Worm (Caenorhabditis elegans): Measurements from ENCODE around the gene C06H5.8.
"Not testable (repeated sequence)": the region's sequence is repeated elsewhere in the genome, so short reads cannot be mapped to it uniquely, and the experiment has no call there.

The C06H5.8 gene

ce11 chrV:17924095-17925000, 5.5 kb downstream of the C06H5.8 start, which contains the start of gene usp-50:
Gene usp-50, plus strand, starts transcription at chrV:17924916.
- TF ChIP-seq W03F9.2, dao-5, him-1 (tag; optimal IDR thresholded peaks at IDR 0.05): not testable (repeated sequence)

DNA sequence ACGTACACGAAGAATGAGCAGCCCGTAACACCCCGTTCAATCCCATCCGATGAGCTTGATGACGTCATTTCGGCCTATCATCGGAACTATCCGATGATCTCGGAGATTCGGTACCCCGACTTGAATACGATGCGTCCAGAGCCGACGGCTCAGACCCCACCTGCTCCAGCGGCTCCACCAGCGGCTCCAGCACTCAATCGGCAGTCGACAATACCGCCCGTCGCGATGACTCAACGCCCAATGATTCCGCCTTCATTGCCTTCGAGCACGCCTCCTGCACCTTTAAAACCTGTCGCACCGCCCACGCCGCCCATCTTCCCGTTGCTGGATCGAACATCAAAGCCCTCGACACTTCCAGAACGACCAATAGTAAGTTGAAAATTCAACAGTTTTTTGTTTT, 9.3 kb downstream of the C06H5.8 start:
- TF ChIP-seq dao-5 (tag; optimal IDR thresholded peaks at IDR 0.05) (no peak), him-1 (tag; optimal IDR thresholded peaks at IDR 0.05) (no peak), W03F9.2 (tag; optimal IDR thresholded peaks at IDR 0.05) (no peak)

ce11 chrV:17931795-17932194, 13.0 kb downstream of the C06H5.8 start:
- TF ChIP-seq him-1 (tag; optimal IDR thresholded peaks at IDR 0.05) (no peak), W03F9.2 (tag; optimal IDR thresholded peaks at IDR 0.05) (no peak), dao-5 (tag; optimal IDR thresholded peaks at IDR 0.05) (no peak)

DNA sequence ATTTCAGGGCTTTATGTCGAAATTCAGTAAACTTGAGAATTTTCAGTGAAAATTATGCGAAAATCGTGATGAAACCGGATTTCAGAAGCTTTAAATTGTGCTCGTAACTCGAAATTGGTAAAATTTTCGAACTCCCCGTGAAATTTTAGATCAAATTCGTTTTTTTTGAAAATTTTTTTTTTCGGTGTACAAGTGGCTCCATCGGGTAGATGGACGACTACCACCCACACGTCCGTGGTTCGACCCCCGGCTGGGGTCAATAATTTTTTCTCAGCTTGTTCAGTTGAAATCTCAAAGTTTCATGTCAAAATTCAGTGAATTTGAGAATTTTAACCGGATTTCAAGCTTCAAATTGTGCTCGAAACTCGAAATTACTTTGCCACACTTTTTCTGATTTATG, 17.0 kb downstream of the C06H5.8 start:
- TF ChIP-seq dao-5 (tag; optimal IDR thresholded peaks at IDR 0.05) (no peak), him-1 (tag; optimal IDR thresholded peaks at IDR 0.05) (no peak), W03F9.2 (tag; optimal IDR thresholded peaks at IDR 0.05) (no peak)

ce11 chrV:17938978-17939377, 20.2 kb downstream of the C06H5.8 start:
- TF ChIP-seq W03F9.2 (tag; optimal IDR thresholded peaks at IDR 0.05) (no peak), him-1 (tag; optimal IDR thresholded peaks at IDR 0.05) (no peak), dao-5 (tag; optimal IDR thresholded peaks at IDR 0.05) (no peak)

- TF ChIP-seq him-1 (tag; optimal IDR thresholded peaks at IDR 0.05) (no peak), W03F9.2 (tag; optimal IDR thresholded peaks at IDR 0.05) (no peak), dao-5 (tag; optimal IDR thresholded peaks at IDR 0.05) (no peak)
Measured at ce11 chrV:17943877-17944472, 25.1 kb downstream of the C06H5.8 start.

DNA sequence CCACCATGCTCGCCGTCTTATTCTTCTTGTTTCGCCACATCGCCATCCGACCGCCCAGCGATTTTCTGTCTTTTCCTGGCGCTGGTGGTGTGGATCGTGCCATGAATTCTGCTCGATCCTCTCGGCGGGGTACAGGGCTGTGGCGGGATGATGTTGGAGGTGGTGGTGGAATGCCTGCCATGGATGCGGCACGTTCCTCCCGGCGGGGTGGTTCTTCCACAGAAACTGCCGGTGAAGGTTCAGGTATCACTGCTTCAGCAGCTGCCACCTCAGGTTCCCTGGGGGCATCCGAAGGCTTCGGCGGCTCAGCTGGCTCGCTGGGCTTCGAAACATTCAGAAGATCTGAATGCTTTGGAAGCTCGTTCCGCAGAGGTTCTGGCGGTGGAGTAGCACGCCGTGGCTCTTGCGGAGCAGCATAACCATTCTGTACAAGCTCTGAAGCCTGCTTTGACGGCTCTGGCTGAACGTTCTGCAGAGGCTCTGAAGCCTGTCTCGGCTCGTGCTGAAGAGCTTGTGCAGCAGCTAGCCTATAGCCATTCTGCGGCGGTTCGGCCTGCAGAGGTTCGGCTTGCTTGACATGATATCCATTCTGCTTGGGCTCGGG, 26.1 kb downstream of the C06H5.8 start:
- TF ChIP-seq dao-5 (tag; optimal IDR thresholded peaks at IDR 0.05) (no peak), W03F9.2 (tag; optimal IDR thresholded peaks at IDR 0.05) (no peak), him-1 (tag; optimal IDR thresholded peaks at IDR 0.05) (no peak)

DNA sequence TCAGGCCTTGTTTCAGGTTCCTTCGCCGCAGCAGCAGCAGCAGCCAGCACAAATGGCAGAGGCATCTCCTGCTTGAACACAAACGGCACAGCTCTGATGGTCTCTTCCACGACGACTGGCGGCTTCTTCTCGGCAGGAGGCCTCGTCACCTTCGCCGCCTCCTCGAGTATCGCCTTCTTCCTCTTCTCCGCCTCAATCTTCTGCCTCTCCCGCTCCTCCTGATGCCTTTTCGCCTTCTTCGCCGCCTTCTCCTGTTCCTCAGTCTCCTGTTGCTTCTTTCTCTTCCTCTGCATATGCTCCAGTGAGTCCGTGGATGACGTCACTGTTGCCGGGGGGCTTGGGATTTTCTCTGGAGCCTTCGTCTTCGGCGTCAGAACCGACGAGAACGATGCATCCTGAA, 26.6 kb downstream of the C06H5.8 start:
- TF ChIP-seq W03F9.2 (tag; optimal IDR thresholded peaks at IDR 0.05) (no peak), him-1 (tag; optimal IDR thresholded peaks at IDR 0.05) (no peak), dao-5 (tag; optimal IDR thresholded peaks at IDR 0.05) (no peak)

DNA sequence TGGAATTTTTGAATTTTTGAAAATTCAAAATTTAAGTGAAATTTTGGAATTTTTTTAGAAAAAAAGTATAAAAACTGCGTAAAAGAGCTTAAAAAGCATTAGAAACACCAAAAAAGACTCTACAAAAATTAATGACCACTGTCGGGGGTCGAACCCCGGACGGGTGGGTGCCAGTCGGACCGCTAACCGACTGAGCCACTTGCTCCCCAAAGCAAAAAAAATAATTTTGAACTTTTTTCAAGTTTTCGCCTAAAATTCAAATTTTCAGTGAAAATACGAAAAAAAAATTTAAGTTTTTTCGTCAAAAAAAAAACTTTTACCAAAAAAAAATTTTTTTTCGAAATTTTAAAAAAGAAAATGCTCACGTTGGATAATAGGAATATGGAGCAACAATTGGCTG, 28.4 kb downstream of the C06H5.8 start:
- no peak for TF ChIP-seq W03F9.2 (tag; optimal IDR thresholded peaks at IDR 0.05)
- no peak for TF ChIP-seq him-1 (tag; optimal IDR thresholded peaks at IDR 0.05)
- TF ChIP-seq dao-5 (tag; optimal IDR thresholded peaks at IDR 0.05), result no peak

DNA sequence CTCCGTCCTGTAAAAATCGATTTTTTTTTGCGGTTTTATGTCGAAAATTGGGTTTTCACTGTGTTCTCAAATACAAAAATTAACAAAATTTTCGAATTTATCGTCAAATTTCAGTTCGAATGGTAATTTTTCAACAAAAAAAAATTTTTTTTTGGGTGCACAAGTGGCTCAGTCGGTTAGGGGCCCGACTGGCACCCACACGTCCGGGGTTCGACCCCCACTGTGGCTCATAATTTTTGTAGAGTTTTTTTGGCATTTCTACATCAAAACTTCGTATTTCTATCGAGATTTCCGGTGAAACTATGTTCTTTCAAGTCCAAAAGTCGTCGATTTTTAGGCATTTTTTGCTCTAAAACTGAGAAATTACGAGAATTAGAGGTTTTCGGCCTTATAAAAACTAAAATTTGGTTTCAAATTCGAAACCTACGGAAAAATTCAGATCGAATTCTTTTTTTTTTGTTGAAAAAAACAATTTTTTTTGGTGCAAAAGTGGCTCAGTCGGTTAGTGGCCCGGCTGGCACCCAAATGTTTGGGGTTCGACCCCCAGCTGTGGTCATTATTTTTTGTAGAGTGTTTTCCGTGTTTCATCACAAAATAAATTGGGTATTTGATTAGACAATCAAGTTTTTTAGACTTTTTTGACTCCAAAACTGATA, 29.3 kb downstream of the C06H5.8 start:
- TF ChIP-seq him-1 (tag; optimal IDR thresholded peaks at IDR 0.05) (no peak), dao-5 (tag; optimal IDR thresholded peaks at IDR 0.05) (no peak), W03F9.2 (tag; optimal IDR thresholded peaks at IDR 0.05) (no peak)

DNA sequence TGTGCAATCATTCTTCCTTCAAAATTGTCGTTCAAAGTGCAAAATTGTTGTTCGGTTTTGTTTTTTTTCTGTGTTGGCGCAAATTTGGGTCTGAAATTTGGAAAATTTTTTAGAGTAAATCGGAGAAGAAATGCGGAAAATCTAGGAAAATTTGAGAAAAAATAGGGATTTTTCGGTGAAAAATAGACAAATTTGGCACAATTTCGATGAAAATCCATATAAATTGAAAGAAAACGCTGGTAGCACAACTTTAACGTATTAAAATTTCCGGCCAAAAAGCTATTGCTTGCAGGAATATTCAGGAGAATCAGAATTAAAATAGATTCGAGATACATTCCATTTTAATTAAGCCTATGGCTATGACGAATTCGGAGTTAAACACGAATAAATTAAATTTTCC, 30.3 kb downstream of the C06H5.8 start, which contains the start of gene dpy-21:
TSS of gene dpy-21 (minus strand) at position 101 of the 400 bp plus-strand sequence.
- TF ChIP-seq W03F9.2 (tag; optimal IDR thresholded peaks at IDR 0.05), result no peak
- no peak for TF ChIP-seq him-1 (tag; optimal IDR thresholded peaks at IDR 0.05)
- no peak for TF ChIP-seq dao-5 (tag; optimal IDR thresholded peaks at IDR 0.05)

DNA sequence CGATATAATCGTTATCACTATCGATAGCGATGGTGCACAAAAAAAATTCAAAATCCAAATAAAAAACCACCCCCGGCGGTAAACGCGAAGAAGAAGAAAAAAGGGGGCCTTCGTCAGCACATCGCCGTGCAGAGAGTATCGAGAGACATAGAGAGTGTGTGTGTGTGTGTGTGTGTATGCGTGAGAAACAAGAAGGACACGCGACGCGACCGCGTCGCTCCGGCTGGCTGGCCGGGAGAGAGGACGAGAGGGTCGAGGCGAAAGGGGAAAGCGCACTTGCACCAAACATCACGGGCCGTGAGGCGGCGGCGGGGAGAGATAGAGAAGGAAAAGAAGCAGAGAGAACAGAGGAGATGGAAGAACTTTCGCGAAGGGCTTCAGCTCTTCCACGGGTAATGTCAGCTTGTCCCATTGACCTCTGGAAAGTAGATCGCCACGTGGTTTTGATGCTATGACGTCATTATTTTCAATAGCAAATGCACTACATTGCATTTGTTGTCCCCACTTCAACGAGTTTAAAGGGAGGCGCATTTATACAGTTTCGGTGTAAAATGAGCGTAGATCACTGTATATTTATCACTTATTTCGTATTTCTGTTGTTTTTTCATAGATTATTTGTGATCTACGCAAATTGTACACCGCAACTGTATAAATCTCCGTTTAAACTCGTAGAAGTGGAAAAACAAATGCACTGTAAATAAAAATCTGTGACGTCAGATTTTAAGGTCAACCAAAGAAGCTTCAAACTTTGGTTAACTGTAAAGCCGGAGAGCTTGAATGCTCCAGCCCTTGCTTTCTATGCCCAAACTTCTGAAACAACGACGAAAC, 32.6 kb downstream of the C06H5.8 start, which contains the start of gene Y59A8B.24:
TSS of gene Y59A8B.24 (plus strand) at position 778 of the 828 bp plus-strand sequence.
- peak; percentile 73 for TF ChIP-seq him-1 (tag; optimal IDR thresholded peaks at IDR 0.05)
- TF ChIP-seq W03F9.2 (tag; optimal IDR thresholded peaks at IDR 0.05), result peak; percentile 62
- TF ChIP-seq dao-5 (tag; optimal IDR thresholded peaks at IDR 0.05), result peak; percentile 33
